Worm (Caenorhabditis elegans): Measurements from ENCODE around the gene C14B1.2.

The C14B1.2 gene

ce11 chrIII:3701411-3702310, at the start of gene C14B1.2, which contains the start of gene pdi-1:
Gene C14B1.2, plus strand, starts transcription at chrIII:3702260.
Gene pdi-1, minus strand, starts transcription at chrIII:3701461.
- TF ChIP-seq nhr-77 (tag; optimal IDR thresholded peaks at IDR 0.05): peak; percentile 15
- TF ChIP-seq ztf-11 (tag; optimal IDR thresholded peaks at IDR 0.05): no peak
- TF ChIP-seq snu-23 (GFP tag; optimal IDR thresholded peaks at IDR 0.05): peak; percentile 47
- TF ChIP-seq C16A3.4 (tag; optimal IDR thresholded peaks at IDR 0.05): no peak
- TF ChIP-seq swsn-7 (tag; optimal IDR thresholded peaks at IDR 0.05): peak; percentile 14
- TF ChIP-seq ets-5 (GFP tag; IDR thresholded peaks at IDR 0.05): no peak
- TF ChIP-seq mdl-1 (tag; optimal IDR thresholded peaks at IDR 0.05): peak in 1 of 2 experiments; percentile 70
- TF ChIP-seq skn-1 (tag; optimal IDR thresholded peaks at IDR 0.05): no peak
- TF ChIP-seq tbx-2 (tag; optimal IDR thresholded peaks at IDR 0.05): peak; percentile 23
- TF ChIP-seq nhr-28 (tag; optimal IDR thresholded peaks at IDR 0.05): no peak
- TF ChIP-seq rnt-1 (tag; optimal IDR thresholded peaks at IDR 0.05): peak; percentile 9
- no peak for TF ChIP-seq hlh-4 (tag; optimal IDR thresholded peaks at IDR 0.05)
- TF ChIP-seq Y116A8C.19 (tag; optimal IDR thresholded peaks at IDR 0.05; ENCODE audit: borderline replicate concordance): no peak
- 0 out of 2 replicates have a peak, but pooled peaks have one; percentile 10 for TF ChIP-seq nhr-19 (GFP tag; conservative IDR thresholded peaks at IDR 0.05)
- peak; percentile 47 for TF ChIP-seq mep-1 (tag; optimal IDR thresholded peaks at IDR 0.05)
- no peak for TF ChIP-seq egl-27 (tag; optimal IDR thresholded peaks at IDR 0.05)
- TF ChIP-seq nhr-71 (tag; optimal IDR thresholded peaks at IDR 0.05): peak; percentile 55
- peak; percentile 20 for TF ChIP-seq blmp-1 (tag; optimal IDR thresholded peaks at IDR 0.05)
- peak in 1 of 6 experiments; percentile 22 for TF ChIP-seq elt-3 (tag; optimal IDR thresholded peaks at IDR 0.05)
- peak; percentile 90 for TF ChIP-seq lin-14 (GFP tag; optimal IDR thresholded peaks at IDR 0.05)
- TF ChIP-seq fos-1 (tag; optimal IDR thresholded peaks at IDR 0.05): no peak
- TF ChIP-seq lsy-2 (tag; optimal IDR thresholded peaks at IDR 0.05): peak in 1 of 2 experiments; percentile 25
- peak; percentile 17 to 31 for TF ChIP-seq lin-35 (GFP tag; optimal IDR thresholded peaks at IDR 0.05)
- TF ChIP-seq xbp-1 (tag; optimal IDR thresholded peaks at IDR 0.05): peak; percentile 98
- peak; percentile 2 to 31 for TF ChIP-seq efl-1 (optimal IDR thresholded peaks at IDR 0.05)
- peak in 1 of 2 experiments; percentile 33 for TF ChIP-seq efl-1 (GFP tag; optimal IDR thresholded peaks at IDR 0.05 in 1 of 2)
- TF ChIP-seq mab-9 (GFP tag; IDR thresholded peaks at IDR 0.05): no peak
- TF ChIP-seq vab-15 (tag; optimal IDR thresholded peaks at IDR 0.05): no peak
- peak in 2 of 3 experiments; percentile 3 to 10 for TF ChIP-seq dpl-1 (GFP tag; optimal IDR thresholded peaks at IDR 0.05)

- TF ChIP-seq egl-13 (tag; optimal IDR thresholded peaks at IDR 0.05) (no peak), elt-2 (tag; optimal IDR thresholded peaks at IDR 0.05) (no peak), F16B12.6 (tag; optimal IDR thresholded peaks at IDR 0.05) (no peak), dsc-1 (tag; optimal IDR thresholded peaks at IDR 0.05) (no peak), C34B4.2 (tag; optimal IDR thresholded peaks at IDR 0.05) (no peak), unc-98 (GFP tag; IDR thresholded peaks at IDR 0.05) (no peak), unc-130 (tag; optimal IDR thresholded peaks at IDR 0.05) (no peak), sox-4 (tag; optimal IDR thresholded peaks at IDR 0.05) (no peak), hlh-17 (GFP tag; optimal IDR thresholded peaks at IDR 0.05; ENCODE audit: borderline replicate concordance) (no peak), ces-1 (GFP tag; optimal IDR thresholded peaks at IDR 0.05) (no peak), alr-1 (tag; optimal IDR thresholded peaks at IDR 0.05; ENCODE audit: borderline replicate concordance) (no peak), nhr-76 (tag; optimal IDR thresholded peaks at IDR 0.05) (no peak), nhr-12 (tag; optimal IDR thresholded peaks at IDR 0.05) (no peak), ceh-90 (tag; optimal IDR thresholded peaks at IDR 0.05) (no peak)
These were observed 49.6 kb upstream of the C14B1.2 start for ce11 chrIII:3652427-3652826.

Measured in whole organism, L1 larva.